Fruit fly (Drosophila melanogaster) whole organism, embryonic: ENCODE data around the gene CG32267.

ENCODE experiments used
- Bgb ChIP-seq: fragments of 200-800 bp; sonication (Bioruptor generic); IDR thresholded peaks from 2 replicates; pipeline ENCODE4 v1.3.6; 2022; ENCODE audit warnings: missing biosample characterization, missing genetic modification characterization; ENCODE audit not compliant: partially characterized antibody
- Blimp-1 ChIP-seq: fragments of 200-800 bp; sonication (Bioruptor generic); optimal IDR thresholded peaks from 3 replicates; lab custom pipeline; 2018; ENCODE audit warnings: missing biosample characterization, missing genetic modification characterization, mild to moderate bottlenecking, moderate library complexity, missing genetic modification reagents
- CG10366 ChIP-seq: fragments of 200-800 bp; sonication (Bioruptor generic); IDR thresholded peaks from 2 replicates; pipeline ENCODE4 v1.3.6; 2022; ENCODE audit warnings: missing biosample characterization, missing genetic modification characterization
- CG11456 ChIP-seq: fragments of 200-800 bp; sonication (Bioruptor generic); IDR thresholded peaks from 3 replicates; pipeline ENCODE4 v1.3.6; 2022; ENCODE audit warnings: missing biosample characterization, missing genetic modification characterization
- CG12236 ChIP-seq: fragments of 200-800 bp; sonication (Bioruptor generic); optimal IDR thresholded peaks from 2 replicates; lab custom pipeline; 2016; ENCODE audit warnings: missing biosample characterization, missing genetic modification characterization
- CG17568 ChIP-seq: fragments of 200-800 bp; sonication (Bioruptor generic); optimal IDR thresholded peaks from 2 replicates; lab custom pipeline; 2018; ENCODE audit warnings: missing biosample characterization, mild to moderate bottlenecking, missing genetic modification characterization, moderate library complexity
- CG2202 ChIP-seq: fragments of 200-800 bp; sonication (Bioruptor generic); optimal IDR thresholded peaks from 2 replicates; lab custom pipeline; 2018; ENCODE audit warnings: missing biosample characterization, mild to moderate bottlenecking, missing genetic modification characterization
- CG31365 ChIP-seq: fragments of 200-800 bp; sonication (Bioruptor generic); optimal IDR thresholded peaks from 2 replicates; lab custom pipeline; 2018; ENCODE audit warnings: missing biosample characterization, mild to moderate bottlenecking, missing genetic modification characterization
- CG33557 ChIP-seq: fragments of 200-800 bp; sonication (Bioruptor generic); optimal IDR thresholded peaks from 2 replicates; lab custom pipeline; 2019; ENCODE audit warnings: missing biosample characterization, mild to moderate bottlenecking, missing genetic modification characterization, moderate library complexity
- CG34376 ChIP-seq: fragments of 200-800 bp; sonication (Bioruptor generic); optimal IDR thresholded peaks from 2 replicates; lab custom pipeline; 2018; ENCODE audit warnings: missing biosample characterization, mild to moderate bottlenecking, missing genetic modification characterization
- CG34422 ChIP-seq: fragments of 200-800 bp; sonication (Bioruptor generic); IDR thresholded peaks from 3 replicates; pipeline ENCODE4 v1.3.6; 2022; ENCODE audit warnings: missing biosample characterization, missing genetic modification characterization
- CG3726 ChIP-seq: fragments of 200-800 bp; sonication (Bioruptor generic); IDR thresholded peaks from 3 replicates; pipeline ENCODE4, ENCODE4 v1.3.6; 2022; ENCODE audit warnings: missing biosample characterization, missing genetic modification characterization
- CG3995 ChIP-seq: fragments of 200-800 bp; sonication (Bioruptor generic); optimal IDR thresholded peaks from 3 replicates; lab custom pipeline; 2016; ENCODE audit warnings: missing biosample characterization, missing genetic modification characterization
- CG4617 ChIP-seq: fragments of 200-800 bp; sonication (Bioruptor generic); optimal IDR thresholded peaks from 3 replicates; lab custom pipeline; 2016; ENCODE audit warnings: missing biosample characterization, missing genetic modification characterization, borderline replicate concordance
- CG8765 ChIP-seq: fragments of 200-800 bp; sonication (Bioruptor generic); IDR thresholded peaks from 2 replicates; pipeline ENCODE4 v1.3.6; 2022; ENCODE audit warnings: missing biosample characterization, missing genetic modification characterization
- CG9437 ChIP-seq: fragments of 200-800 bp; sonication (Bioruptor generic); optimal IDR thresholded peaks from 2 replicates; lab custom pipeline; 2018; ENCODE audit warnings: missing biosample characterization, mild to moderate bottlenecking, missing genetic modification characterization
- CG9876 ChIP-seq: fragments of 200-800 bp; sonication (Bioruptor generic); optimal IDR thresholded peaks from 2 replicates; lab custom pipeline; 2016; ENCODE audit warnings: missing biosample characterization, missing genetic modification characterization
- CTCF ChIP-seq: fragments of 200-800 bp; sonication (Bioruptor generic); optimal IDR thresholded peaks from 2 replicates; lab custom pipeline; 2017; ENCODE audit warnings: missing biosample characterization, mild to moderate bottlenecking, missing genetic modification characterization, moderate library complexity
- D19B ChIP-seq: fragments of 200-800 bp; sonication (Bioruptor generic); optimal IDR thresholded peaks from 2 replicates; lab custom pipeline; 2017; ENCODE audit warnings: missing biosample characterization, mild to moderate bottlenecking, missing genetic modification characterization
- Deaf1 ChIP-seq: fragments of 200-800 bp; optimal IDR thresholded peaks from 3 replicates; lab custom pipeline; 2019; ENCODE audit warnings: missing biosample characterization, mild to moderate bottlenecking, missing genetic modification characterization, moderate library complexity
- Doc2 ChIP-seq: fragments of 200-800 bp; sonication (Bioruptor generic); IDR thresholded peaks from 2 replicates; pipeline ENCODE4 v1.3.6; 2022; ENCODE audit warnings: missing biosample characterization, missing genetic modification characterization
- Doc3 ChIP-seq: fragments of 200-800 bp; sonication (Bioruptor generic); IDR thresholded peaks from 3 replicates; pipeline ENCODE4 v1.3.6; 2022; ENCODE audit warnings: missing biosample characterization, missing genetic modification characterization; ENCODE audit not compliant: partially characterized antibody
- Fer3 ChIP-seq: fragments of 200-800 bp; sonication (Bioruptor generic); optimal IDR thresholded peaks from 2 replicates; lab custom pipeline; 2018; ENCODE audit warnings: missing biosample characterization, mild to moderate bottlenecking, missing genetic modification characterization, moderate library complexity
- GATAe ChIP-seq: fragments of 200-800 bp; sonication (Bioruptor generic); conservative IDR thresholded peaks from 2 replicates; pipeline ENCODE4 v1.3.6; 2022; ENCODE audit warnings: missing biosample characterization, missing genetic modification characterization
- H15 ChIP-seq: fragments of 200-800 bp; sonication (Bioruptor generic); IDR thresholded peaks from 3 replicates; pipeline ENCODE4 v1.3.6; 2022; ENCODE audit warnings: missing biosample characterization, missing genetic modification characterization
- Hey ChIP-seq: fragments of 200-800 bp; sonication (Bioruptor generic); optimal IDR thresholded peaks from 3 replicates; lab custom pipeline; 2018; ENCODE audit warnings: missing biosample characterization, mild to moderate bottlenecking, missing genetic modification characterization
- Neu2 ChIP-seq: fragments of 200-800 bp; sonication (Bioruptor generic); optimal IDR thresholded peaks from 3 replicates; lab custom pipeline; 2016; ENCODE audit warnings: missing biosample characterization, missing genetic modification characterization, borderline replicate concordance
- Oaz ChIP-seq: fragments of 200-800 bp; sonication (Bioruptor generic); IDR thresholded peaks from 2 replicates; pipeline ENCODE4 v1.3.6; 2022; ENCODE audit warnings: missing biosample characterization, missing genetic modification characterization
- ac ChIP-seq: fragments of 200-800 bp; sonication (Bioruptor generic); optimal IDR thresholded peaks from 3 replicates; lab custom pipeline; 2017; ENCODE audit warnings: missing biosample characterization, mild to moderate bottlenecking, missing genetic modification characterization
- aop ChIP-seq: fragments of 200-800 bp; sonication (Bioruptor generic); IDR thresholded peaks from 2 replicates; pipeline ENCODE4 v1.3.6; 2022; ENCODE audit warnings: missing biosample characterization, missing genetic modification characterization
- br ChIP-seq: fragments of >200 bp; optimal IDR thresholded peaks from 2 replicates; lab custom pipeline; 2017
- cad ChIP-seq: fragments of >200 bp; optimal IDR thresholded peaks from 2 replicates; lab custom pipeline; 2017; ENCODE audit warnings: missing biosample characterization, missing genetic modification characterization
- cas ChIP-seq: fragments of 200-800 bp; sonication (Bioruptor generic); IDR thresholded peaks from 2 replicates; pipeline ENCODE4 v1.3.6; 2022; ENCODE audit warnings: missing biosample characterization, missing genetic modification characterization
- croc ChIP-seq: fragments of 200-800 bp; sonication (Bioruptor generic); conservative IDR thresholded peaks from 3 replicates; pipeline ENCODE4 v1.3.6; 2022; ENCODE audit warnings: missing biosample characterization, missing genetic modification characterization
- danr ChIP-seq: fragments of 200-800 bp; sonication (Bioruptor generic); IDR thresholded peaks from 2 replicates; pipeline ENCODE4 v1.3.6; 2022; ENCODE audit warnings: missing biosample characterization, missing genetic modification characterization
- ems ChIP-seq: fragments of 200-800 bp; sonication (Bioruptor generic); optimal IDR thresholded peaks from 3 replicates; lab custom pipeline; 2016; ENCODE audit warnings: missing biosample characterization, missing genetic modification characterization
- esg ChIP-seq: fragments of 200-800 bp; sonication (Bioruptor generic); conservative IDR thresholded peaks from 2 replicates; pipeline ENCODE4 v1.3.6; 2022; ENCODE audit warnings: missing biosample characterization, missing genetic modification characterization
- fd64A ChIP-seq: fragments of 200-800 bp; sonication (Bioruptor generic); optimal IDR thresholded peaks from 3 replicates; lab custom pipeline; 2018; ENCODE audit warnings: missing biosample characterization, mild to moderate bottlenecking, missing genetic modification characterization
- gem ChIP-seq: fragments of 200-800 bp; sonication (Bioruptor generic); optimal IDR thresholded peaks from 2 replicates; lab custom pipeline; 2019; ENCODE audit warnings: missing biosample characterization, mild to moderate bottlenecking, missing genetic modification characterization, moderate library complexity
- gfzf ChIP-seq: fragments of 200-800 bp; sonication (Bioruptor generic); optimal IDR thresholded peaks from 2 replicates; lab custom pipeline; 2016; ENCODE audit warnings: missing biosample characterization, mild to moderate bottlenecking, missing genetic modification characterization, moderate library complexity
- grau ChIP-seq: fragments of 200-800 bp; optimal IDR thresholded peaks from 3 replicates; lab custom pipeline; 2019; ENCODE audit warnings: missing biosample characterization, mild to moderate bottlenecking, missing genetic modification characterization, moderate library complexity
- gt ChIP-seq: fragments of 200-800 bp; sonication (Bioruptor generic); IDR thresholded peaks from 2 replicates; pipeline ENCODE4 v1.3.6; 2022; ENCODE audit warnings: missing biosample characterization, missing genetic modification characterization
- hb ChIP-seq: fragments of 200-800 bp; sonication (Bioruptor generic); IDR thresholded peaks from 3 replicates; pipeline ENCODE4 v1.3.6; 2022; ENCODE audit warnings: missing biosample characterization, missing genetic modification characterization; ENCODE audit not compliant: partially characterized antibody
- inv ChIP-seq: fragments of 200-800 bp; sonication (Bioruptor generic); IDR thresholded peaks from 2 replicates; pipeline ENCODE4 v1.3.6; 2022; ENCODE audit warnings: missing biosample characterization, missing genetic modification characterization; ENCODE audit not compliant: partially characterized antibody
- kah ChIP-seq: fragments of 200-800 bp; sonication (Bioruptor generic); optimal IDR thresholded peaks from 2 replicates; lab custom pipeline; 2018; ENCODE audit warnings: missing biosample characterization, mild to moderate bottlenecking, missing genetic modification characterization
- lilli ChIP-seq: fragments of 200-800 bp; sonication (Bioruptor generic); optimal IDR thresholded peaks from 3 replicates; lab custom pipeline; 2016; ENCODE audit warnings: missing biosample characterization, missing genetic modification characterization
- pb ChIP-seq: fragments of 200-800 bp; sonication (Bioruptor generic); optimal IDR thresholded peaks from 3 replicates; lab custom pipeline; 2016; ENCODE audit warnings: missing biosample characterization, missing genetic modification characterization
- pnt ChIP-seq: fragments of 200-800 bp; sonication (Bioruptor generic); optimal IDR thresholded peaks from 3 replicates; lab custom pipeline; 2016; ENCODE audit warnings: missing biosample characterization, missing genetic modification characterization
- pros ChIP-seq: fragments of 200-800 bp; sonication (Bioruptor generic); optimal IDR thresholded peaks from 3 replicates; lab custom pipeline; 2019; ENCODE audit warnings: missing biosample characterization, mild to moderate bottlenecking, missing genetic modification characterization, moderate library complexity
- sim ChIP-seq: fragments of 200-800 bp; sonication (Bioruptor generic); IDR thresholded peaks from 2 replicates; pipeline ENCODE4 v1.3.6; 2022; ENCODE audit warnings: missing biosample characterization, missing genetic modification characterization
- slp2 ChIP-seq: fragments of 200-800 bp; sonication (Bioruptor generic); optimal IDR thresholded peaks from 2 replicates; lab custom pipeline; 2016; ENCODE audit warnings: missing biosample characterization, missing genetic modification characterization
- trem ChIP-seq: fragments of 200-800 bp; optimal IDR thresholded peaks from 3 replicates; lab custom pipeline; 2019; ENCODE audit warnings: missing biosample characterization, mild to moderate bottlenecking, missing genetic modification characterization, moderate library complexity
- zen ChIP-seq: fragments of 200-800 bp; sonication (Bioruptor generic); optimal IDR thresholded peaks from 3 replicates; lab custom pipeline; 2018; ENCODE audit warnings: missing biosample characterization, mild to moderate bottlenecking, missing genetic modification characterization, moderate library complexity

Gene CG32267

dm6 chr3L:3449680-3450079 is 22.2 kb downstream of the CG32267 start (continued):
- no peak for TF ChIP-seq danr (GFP tag; lab: Robert Waterston, UW)
- TF ChIP-seq inv (GFP tag; lab: Robert Waterston, UW), result no peak
- TF ChIP-seq GATAe (GFP tag; lab: Robert Waterston, UW), result no peak
- TF ChIP-seq CG4617 (GFP tag; lab: Kevin White, UChicago), result no peak
- no peak for TF ChIP-seq H15 (GFP tag; lab: Robert Waterston, UW)
- peak; percentile 19 for TF ChIP-seq pnt (GFP tag; lab: Kevin White, UChicago)
- peak; percentile 42 for TF ChIP-seq esg
- no peak for TF ChIP-seq gt (GFP tag; lab: Robert Waterston, UW)
- TF ChIP-seq gem (tag; lab: Kevin White, UChicago), result peak; percentile 58
- no peak for TF ChIP-seq CG3995 (GFP tag; lab: Kevin White, UChicago)
- TF ChIP-seq CG3726 (GFP tag; lab: Robert Waterston, UW), result no peak
- no peak for TF ChIP-seq hb (GFP tag; lab: Robert Waterston, UW)
- TF ChIP-seq ac (GFP tag; lab: Kevin White, UChicago), result no peak
- TF ChIP-seq sim (GFP tag; lab: Robert Waterston, UW), result no peak
- no peak for TF ChIP-seq Blimp-1 (GFP tag; lab: Kevin White, UChicago)
- no peak for TF ChIP-seq CG2202 (tag; lab: Kevin White, UChicago)
- TF ChIP-seq Oaz (GFP tag; lab: Robert Waterston, UW), result 0 out of 2 replicates have a peak, but pooled peaks have one; percentile 31
- no peak for TF ChIP-seq CG31365 (tag; lab: Kevin White, UChicago)
- TF ChIP-seq CG17568 (GFP tag; lab: Kevin White, UChicago), result no peak
- no peak for TF ChIP-seq CG11456 (GFP tag; lab: Robert Waterston, UW)
- TF ChIP-seq CG12236 (GFP tag; lab: Kevin White, UChicago), result no peak
- no peak for TF ChIP-seq zen (tag; lab: Kevin White, UChicago)
- TF ChIP-seq CG10366 (GFP tag; lab: Robert Waterston, UW), result peak; percentile 52
- no peak for TF ChIP-seq CG8765
- no peak for TF ChIP-seq kah (GFP tag; lab: Kevin White, UChicago)
- no peak for TF ChIP-seq CG34422
- no peak for TF ChIP-seq Bgb (GFP tag; lab: Robert Waterston, UW)
- no peak for TF ChIP-seq croc (GFP tag; lab: Robert Waterston, UW)
- TF ChIP-seq gfzf (GFP tag; lab: Kevin White, UChicago), result no peak
- no peak for TF ChIP-seq Neu2 (GFP tag; lab: Kevin White, UChicago)
- no peak for TF ChIP-seq CG33557 (GFP tag; lab: Kevin White, UChicago)
- no peak for TF ChIP-seq cas (GFP tag; lab: Robert Waterston, UW)
- peak; percentile 41 for TF ChIP-seq lilli (GFP tag; lab: Kevin White, UChicago)
- no peak for TF ChIP-seq slp2
- no peak for TF ChIP-seq CTCF (GFP tag; lab: Kevin White, UChicago)
- TF ChIP-seq CG34376 (GFP tag; lab: Kevin White, UChicago), result no peak
- TF ChIP-seq trem (tag; lab: Kevin White, UChicago), result no peak
- no peak for TF ChIP-seq aop (GFP tag; lab: Robert Waterston, UW)
- no peak for TF ChIP-seq ems (GFP tag; lab: Kevin White, UChicago)
- no peak for TF ChIP-seq Doc3
- no peak for TF ChIP-seq pros (GFP tag; lab: Kevin White, UChicago)
- peak; percentile 46 for TF ChIP-seq grau (tag; lab: Kevin White, UChicago)
- no peak for TF ChIP-seq D19B (GFP tag; lab: Kevin White, UChicago)
- TF ChIP-seq CG9437, result peak; percentile 25
- no peak for TF ChIP-seq Deaf1
- no peak for TF ChIP-seq br (lab: Kevin White, UChicago)
- no peak for TF ChIP-seq cad
- no peak for TF ChIP-seq fd64A (GFP tag; lab: Kevin White, UChicago)
- TF ChIP-seq Doc2 (GFP tag; lab: Robert Waterston, UW), result no peak
- no peak for TF ChIP-seq Fer3 (tag; lab: Kevin White, UChicago)
- TF ChIP-seq pb (GFP tag; lab: Kevin White, UChicago), result no peak
- TF ChIP-seq CG9876 (GFP tag; lab: Kevin White, UChicago), result no peak
- TF ChIP-seq Hey, result no peak
